Worm (Caenorhabditis elegans) whole organism, midembryonic: Measurements from ENCODE around the gene Y37E11AM.3.

Experiments
- T22C8.4 ChIP-seq: fragments of 200-800 bp; sonication (Bioruptor generic); IDR thresholded peaks from 2 replicates; pipeline ENCODE4 v1.3.6; 2022; ENCODE audit warnings: missing genetic modification characterization, missing compliant biosample characterization
- cog-1 ChIP-seq: sonication (generic microtip); optimal IDR thresholded peaks from 2 replicates; lab custom pipeline; 2016; ENCODE audit warnings: missing genetic modification characterization, missing compliant biosample characterization
- flt-1 ChIP-seq: fragments of 200-800 bp; sonication (Bioruptor generic); IDR thresholded peaks from 2 replicates; pipeline ENCODE4 v1.3.6; 2022; ENCODE audit warnings: missing genetic modification characterization, missing compliant biosample characterization
- klf-2 ChIP-seq: fragments of 200-800 bp; sonication (Bioruptor generic); conservative IDR thresholded peaks from 2 replicates; pipeline ENCODE4 v1.3.6; 2022; ENCODE audit warnings: missing genetic modification reagents, missing genetic modification characterization, missing compliant biosample characterization
- med-1 ChIP-seq: sonication (generic microtip); optimal IDR thresholded peaks from 2 replicates; lab custom pipeline; 2017; ENCODE audit warnings: missing genetic modification characterization, mild to moderate bottlenecking, missing compliant biosample characterization, antibody characterized with exemption, missing genetic modification reagents; ENCODE audit not compliant: insufficient read depth
- ref-1 ChIP-seq: fragments of 200-800 bp; sonication (Bioruptor generic); conservative IDR thresholded peaks from 2 replicates; pipeline ENCODE4 v1.3.6; 2022; ENCODE audit warnings: missing genetic modification reagents, missing genetic modification characterization, missing compliant biosample characterization
- tab-1 ChIP-seq: fragments of 200-800 bp; sonication (Bioruptor generic); IDR thresholded peaks from 2 replicates; pipeline ENCODE4 v1.3.6; 2022; ENCODE audit warnings: missing genetic modification characterization, missing compliant biosample characterization
- ztf-23 ChIP-seq: fragments of 200-800 bp; sonication (Bioruptor generic); IDR thresholded peaks from 2 replicates; pipeline ENCODE4 v1.3.6; 2022; ENCODE audit warnings: missing genetic modification reagents, missing genetic modification characterization, missing compliant biosample characterization
- ztf-29 ChIP-seq: fragments of 200-800 bp; sonication (Bioruptor generic); IDR thresholded peaks from 2 replicates; pipeline ENCODE4 v1.3.6; 2022; ENCODE audit warnings: missing genetic modification reagents, missing genetic modification characterization, missing compliant biosample characterization

Y37E11AM.3 gene

ce11 chrIV:3719057-3719456 is at the start of gene Y37E11AM.3:
Gene Y37E11AM.3, minus strand, starts transcription at chrIV:3719157.
- TF ChIP-seq med-1 (no peak), tab-1 (GFP tag; lab: Robert Waterston, UW) (no peak), klf-2 (GFP tag; lab: Robert Waterston, UW) (no peak), T22C8.4 (GFP tag; lab: Robert Waterston, UW) (no peak), ztf-29 (no peak), ztf-23 (GFP tag; lab: Robert Waterston, UW) (no peak), ref-1 (GFP tag; lab: Robert Waterston, UW) (no peak), cog-1 (no peak)

- no peak for TF ChIP-seq T22C8.4 (GFP tag; lab: Robert Waterston, UW)
- TF ChIP-seq flt-1 (GFP tag; lab: Robert Waterston, UW) = no peak
- no peak for TF ChIP-seq tab-1 (GFP tag; lab: Robert Waterston, UW)
- TF ChIP-seq ztf-23 (GFP tag; lab: Robert Waterston, UW) = no peak
- no peak for TF ChIP-seq ztf-29
- TF ChIP-seq cog-1 = no peak
- no peak for TF ChIP-seq med-1
- TF ChIP-seq ref-1 (GFP tag; lab: Robert Waterston, UW) = no peak
- no peak for TF ChIP-seq klf-2 (GFP tag; lab: Robert Waterston, UW)
Measured at ce11 chrIV:3767749-3768148, 48.8 kb upstream of the Y37E11AM.3 start.

DNA sequence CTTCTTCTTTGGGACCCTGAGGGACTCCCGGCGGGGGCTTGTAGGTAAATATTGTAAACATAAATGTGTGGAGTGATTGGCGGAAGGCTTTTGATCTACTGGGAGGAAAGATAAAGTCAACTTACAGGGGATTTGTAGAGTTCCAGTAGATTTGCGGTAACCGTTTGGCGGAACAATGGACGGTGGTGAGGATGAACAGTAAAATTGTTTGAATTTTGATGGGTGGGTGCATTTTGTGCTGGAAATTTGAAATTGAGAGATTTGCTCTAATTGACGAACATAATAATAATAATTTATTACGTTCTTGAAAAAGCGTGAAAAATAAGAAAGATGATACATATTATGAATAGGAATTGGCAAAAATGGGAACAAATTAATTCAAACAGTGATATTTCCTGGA is 47.6 kb upstream of the Y37E11AM.3 start, which contains the start of gene vab-2:
Gene vab-2, minus strand, starts transcription at position 238 of the 400 bp plus-strand sequence.
- TF ChIP-seq T22C8.4 (GFP tag; lab: Robert Waterston, UW) = no peak
- no peak for TF ChIP-seq flt-1 (GFP tag; lab: Robert Waterston, UW)
- no peak for TF ChIP-seq ztf-29
- no peak for TF ChIP-seq cog-1
- no peak for TF ChIP-seq med-1
- TF ChIP-seq ref-1 (GFP tag; lab: Robert Waterston, UW) = no peak
- TF ChIP-seq klf-2 (GFP tag; lab: Robert Waterston, UW) = no peak
- no peak for TF ChIP-seq tab-1 (GFP tag; lab: Robert Waterston, UW)
- TF ChIP-seq ztf-23 (GFP tag; lab: Robert Waterston, UW) = no peak

ce11 chrIV:3765457-3765856 is 46.5 kb upstream of the Y37E11AM.3 start:
- TF ChIP-seq tab-1 (GFP tag; lab: Robert Waterston, UW) (no peak), flt-1 (GFP tag; lab: Robert Waterston, UW) (no peak), med-1 (no peak), T22C8.4 (GFP tag; lab: Robert Waterston, UW) (no peak), ztf-23 (GFP tag; lab: Robert Waterston, UW) (no peak), ztf-29 (no peak), cog-1 (no peak), ref-1 (GFP tag; lab: Robert Waterston, UW) (no peak), klf-2 (GFP tag; lab: Robert Waterston, UW) (no peak)

DNA sequence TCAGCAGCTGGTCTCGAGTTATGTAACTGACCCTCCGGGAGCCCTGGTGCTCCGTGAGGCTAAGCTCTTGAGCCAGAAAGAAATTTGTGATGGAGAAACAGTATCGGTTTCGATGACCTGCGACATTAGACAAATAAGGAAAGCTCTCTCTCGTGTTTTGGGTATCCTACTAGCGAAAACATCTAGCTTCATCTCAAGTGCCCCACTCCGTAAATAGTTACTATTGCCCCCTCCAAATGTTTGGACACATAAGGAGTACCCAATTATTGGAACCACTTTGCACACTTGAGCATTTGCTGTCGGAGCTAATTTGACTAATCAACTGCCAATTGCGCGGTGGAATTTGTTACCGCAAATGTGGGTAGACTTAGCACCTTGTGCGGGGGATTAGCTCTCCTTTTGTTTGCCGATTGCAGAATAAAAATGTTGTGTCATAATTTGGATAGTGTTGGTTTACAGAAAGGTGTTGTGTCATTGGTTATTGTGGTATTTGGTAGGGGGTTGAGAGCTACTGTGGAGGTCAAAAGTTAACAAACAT is 45.1 kb upstream of the Y37E11AM.3 start:
- TF ChIP-seq flt-1 (GFP tag; lab: Robert Waterston, UW) (no peak), ref-1 (GFP tag; lab: Robert Waterston, UW) (no peak), cog-1 (no peak), med-1 (no peak)

DNA sequence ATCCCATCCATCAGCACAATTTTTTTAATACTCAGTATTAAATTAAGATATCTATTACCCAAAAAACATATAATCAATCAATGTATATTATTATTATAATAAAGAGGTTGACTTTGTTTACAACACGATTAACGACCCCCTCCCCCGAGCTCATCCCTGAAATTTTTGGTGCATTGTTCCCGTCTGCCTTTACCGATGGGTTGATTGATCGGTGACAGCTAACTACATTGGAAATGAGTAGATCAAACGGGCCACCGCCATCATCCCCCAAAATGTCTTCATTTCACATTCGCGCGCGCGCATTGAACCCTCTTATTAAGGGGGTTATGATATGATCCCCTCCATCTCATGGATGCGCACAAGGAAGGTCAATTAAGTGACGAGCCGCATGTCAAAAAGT is 40.9 kb upstream of the Y37E11AM.3 start:
- TF ChIP-seq T22C8.4 (GFP tag; lab: Robert Waterston, UW) (no peak), tab-1 (GFP tag; lab: Robert Waterston, UW) (no peak), flt-1 (GFP tag; lab: Robert Waterston, UW) (no peak), med-1 (no peak), klf-2 (GFP tag; lab: Robert Waterston, UW) (no peak), cog-1 (no peak), ztf-29 (no peak), ref-1 (GFP tag; lab: Robert Waterston, UW) (no peak), ztf-23 (GFP tag; lab: Robert Waterston, UW) (no peak)

DNA sequence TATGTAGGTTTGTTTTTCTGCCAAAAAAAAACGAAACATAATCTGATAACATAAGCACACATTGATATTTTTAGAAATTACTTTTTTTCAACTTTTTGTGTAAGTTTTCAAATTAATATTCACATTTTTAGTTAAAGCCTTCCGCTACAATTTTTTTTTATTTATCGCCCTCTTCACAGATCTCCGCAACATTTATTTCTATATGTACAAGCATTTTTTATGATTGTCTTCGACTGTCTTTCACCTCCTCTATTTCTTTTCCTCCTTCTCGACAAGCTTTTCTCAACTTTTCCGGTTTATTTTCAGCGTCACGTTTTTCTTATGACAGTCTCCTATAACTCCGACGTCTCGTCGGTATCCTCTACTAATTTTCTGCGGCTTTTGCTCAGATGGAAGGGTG is 37.0 kb upstream of the Y37E11AM.3 start, which contains the start of gene best-20:
Gene best-20, plus strand, starts transcription at position 301 of the 400 bp plus-strand sequence.
- TF ChIP-seq tab-1 (GFP tag; lab: Robert Waterston, UW) (no peak), med-1 (no peak), ref-1 (GFP tag; lab: Robert Waterston, UW) (no peak), ztf-29 (no peak), T22C8.4 (GFP tag; lab: Robert Waterston, UW) (no peak), flt-1 (GFP tag; lab: Robert Waterston, UW) (no peak), ztf-23 (GFP tag; lab: Robert Waterston, UW) (no peak), klf-2 (GFP tag; lab: Robert Waterston, UW) (no peak), cog-1 (no peak)

DNA sequence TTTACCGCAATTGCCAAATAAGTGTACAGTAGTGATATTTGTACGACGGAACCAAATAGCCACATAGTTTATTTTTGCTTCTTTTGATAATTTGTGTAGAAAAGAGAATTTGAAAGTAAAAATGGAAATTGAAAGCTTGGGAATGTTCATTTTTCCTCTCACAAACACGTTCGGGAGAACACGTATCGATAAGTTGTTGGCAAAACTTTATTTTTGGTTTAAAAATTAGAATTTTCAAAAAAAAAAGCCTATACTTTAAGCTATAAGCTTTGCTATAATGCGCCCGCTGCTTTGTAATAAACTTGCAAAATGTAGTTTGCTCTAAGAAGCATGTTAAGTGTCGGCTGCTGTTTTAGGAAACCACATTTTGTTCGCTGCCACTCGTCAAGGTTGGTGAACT is 36.4 kb upstream of the Y37E11AM.3 start, which contains the start of gene Y37E11AR.7:
Gene Y37E11AR.7, minus strand, starts transcription at position 101 of the 400 bp plus-strand sequence.
- no peak for TF ChIP-seq tab-1 (GFP tag; lab: Robert Waterston, UW)
- no peak for TF ChIP-seq T22C8.4 (GFP tag; lab: Robert Waterston, UW)
- TF ChIP-seq ztf-23 (GFP tag; lab: Robert Waterston, UW) = no peak
- no peak for TF ChIP-seq med-1
- TF ChIP-seq ztf-29 = no peak
- no peak for TF ChIP-seq flt-1 (GFP tag; lab: Robert Waterston, UW)
- no peak for TF ChIP-seq cog-1
- no peak for TF ChIP-seq ref-1 (GFP tag; lab: Robert Waterston, UW)

DNA sequence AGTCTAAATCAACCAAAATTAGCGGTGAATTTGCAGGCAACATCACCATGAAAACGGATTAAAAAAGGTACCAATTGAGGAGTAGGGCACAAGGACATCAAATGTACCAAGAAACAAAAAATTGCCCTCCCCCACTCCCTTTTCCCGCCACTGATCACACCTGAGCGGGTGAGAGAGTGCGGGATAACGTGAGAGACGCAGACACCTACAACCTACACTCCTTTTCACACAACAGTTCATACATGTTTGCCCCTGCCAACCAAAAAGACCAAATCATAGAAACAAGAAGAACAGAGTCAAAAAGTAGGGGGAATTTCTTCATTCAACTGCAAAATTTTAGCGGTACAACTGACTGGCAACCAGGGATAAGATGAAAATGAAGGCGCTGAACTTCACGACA is 33.3 kb upstream of the Y37E11AM.3 start:
- TF ChIP-seq tab-1 (GFP tag; lab: Robert Waterston, UW) (no peak), med-1 (no peak), klf-2 (GFP tag; lab: Robert Waterston, UW) (no peak), ztf-23 (GFP tag; lab: Robert Waterston, UW) (no peak), T22C8.4 (GFP tag; lab: Robert Waterston, UW) (no peak), ztf-29 (no peak), ref-1 (GFP tag; lab: Robert Waterston, UW) (no peak), flt-1 (GFP tag; lab: Robert Waterston, UW) (no peak), cog-1 (no peak)

DNA sequence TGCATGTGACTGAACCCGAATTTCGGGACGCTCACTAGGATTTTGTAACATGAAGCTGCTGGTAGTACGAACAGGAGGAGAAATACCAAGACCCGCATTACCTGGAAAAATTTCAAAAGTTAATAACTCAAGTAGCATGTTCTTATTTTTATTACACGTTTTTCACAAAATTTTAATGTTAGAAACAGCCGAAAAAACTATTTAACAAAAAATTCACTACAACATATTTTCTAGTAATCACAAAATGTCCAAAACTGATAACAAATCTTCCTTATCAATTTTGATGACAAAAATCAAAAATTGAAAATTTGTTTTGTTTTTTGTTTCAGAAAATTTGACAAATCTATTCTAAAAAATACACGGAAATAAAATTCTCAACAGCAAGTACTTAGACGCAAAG is 32.0 kb upstream of the Y37E11AM.3 start, which contains the start of gene ugt-45:
Gene ugt-45, minus strand, starts transcription at position 101 of the 400 bp plus-strand sequence.
- TF ChIP-seq ztf-29 = no peak
- no peak for TF ChIP-seq tab-1 (GFP tag; lab: Robert Waterston, UW)
- no peak for TF ChIP-seq ref-1 (GFP tag; lab: Robert Waterston, UW)
